Worm (Caenorhabditis elegans): ENCODE results near the gene his-35.
A peak's percentile ranks its signal among the peaks of the same experiment; 100 is the strongest.

Gene his-35

DNA sequence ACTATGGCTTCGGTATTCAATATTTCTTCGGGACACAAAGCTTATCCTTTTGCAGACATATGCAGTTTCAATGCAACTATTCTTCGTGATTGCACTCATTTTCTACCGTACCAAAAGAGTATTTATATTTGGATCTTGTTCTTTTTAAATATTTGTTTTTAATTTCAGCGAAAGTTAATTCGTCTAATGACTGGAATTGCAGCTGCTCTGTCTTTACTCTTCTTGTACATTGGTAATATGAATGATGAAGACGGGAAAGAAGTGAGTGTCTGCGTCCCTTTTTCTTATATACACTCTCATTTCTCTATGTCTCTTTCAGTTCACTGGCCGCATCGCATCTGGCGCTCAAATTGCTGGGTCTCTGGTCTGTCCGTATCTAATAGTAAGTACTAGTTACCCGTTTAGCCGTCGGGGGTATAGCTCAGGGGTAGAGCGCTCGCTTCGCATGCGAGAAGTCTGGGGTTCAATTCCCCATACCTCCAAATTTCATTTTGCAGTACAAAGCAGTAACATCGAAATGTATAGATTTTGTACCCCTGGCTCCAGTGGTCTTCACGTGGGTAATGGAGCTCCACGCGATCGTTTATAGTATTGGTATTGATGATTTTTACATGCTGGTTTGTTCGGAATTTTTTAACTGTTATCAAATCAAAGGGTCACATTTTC, 41.8 kb downstream of the his-35 start (continued):
- TF ChIP-seq Y105C5A.15 (GFP tag; IDR thresholded peaks at IDR 0.05), result no peak
- no peak for TF ChIP-seq skn-1 (tag; optimal IDR thresholded peaks at IDR 0.05)
- TF ChIP-seq ceh-44 (GFP tag; IDR thresholded peaks at IDR 0.05), result 0 out of 2 replicates have a peak, but pooled peaks have one; percentile 43
- no peak for TF ChIP-seq ces-1 (GFP tag; optimal IDR thresholded peaks at IDR 0.05)
- TF ChIP-seq nhr-10 (tag; optimal IDR thresholded peaks at IDR 0.05), result no peak
- peak in 1 of 2 experiments; percentile 81 for TF ChIP-seq daf-16 (GFP tag; optimal IDR thresholded peaks at IDR 0.05)
- peak; percentile 51 for TF ChIP-seq daf-16 (tag; optimal IDR thresholded peaks at IDR 0.05)
- peak; percentile 86 for TF ChIP-seq D1046.2 (GFP tag; IDR thresholded peaks at IDR 0.05)
- TF ChIP-seq zfp-2 (tag; optimal IDR thresholded peaks at IDR 0.05), result no peak
- TF ChIP-seq ama-1 (optimal IDR thresholded peaks at IDR 0.05), result no peak
- peak; percentile 35 for TF ChIP-seq Y5F2A.4 (GFP tag; optimal IDR thresholded peaks at IDR 0.05)
- TF ChIP-seq snpc-1.2 (GFP tag; IDR thresholded peaks at IDR 0.05), result peak; percentile 85; the same call in 1 of the 2 replicates
- TF ChIP-seq jun-1 (tag; optimal IDR thresholded peaks at IDR 0.05), result no peak
- TF ChIP-seq ceh-62 (tag; optimal IDR thresholded peaks at IDR 0.05), result no peak
- no peak for TF ChIP-seq lin-39 (tag; optimal IDR thresholded peaks at IDR 0.05)
- peak; percentile 79 for TF ChIP-seq madf-9 (GFP tag; conservative IDR thresholded peaks at IDR 0.05)
- TF ChIP-seq T20F7.1 (GFP tag; optimal IDR thresholded peaks at IDR 0.05), result peak; percentile 47
- TF ChIP-seq dmd-9 (GFP tag; IDR thresholded peaks at IDR 0.05), result 0 out of 2 replicates have a peak, but pooled peaks have one; percentile 49
- peak; percentile 72 to 73; a peak in 1 of 4 replicates for TF ChIP-seq madf-5 (GFP tag; IDR thresholded peaks at IDR 0.05)
- TF ChIP-seq zag-1 (tag; optimal IDR thresholded peaks at IDR 0.05), result no peak
- TF ChIP-seq zip-11 (GFP tag; IDR thresholded peaks at IDR 0.05), result 0 out of 2 replicates have a peak, but pooled peaks have one; percentile 49
- peak; percentile 95 for TF ChIP-seq aha-1 (tag)
- peak; percentile 62; the same call in 1 of the 2 replicates for TF ChIP-seq nhr-41 (GFP tag; IDR thresholded peaks at IDR 0.05)
- TF ChIP-seq nhr-76 (tag; optimal IDR thresholded peaks at IDR 0.05), result no peak
- TF ChIP-seq hmg-1.1 (GFP tag; IDR thresholded peaks at IDR 0.05), result peak; percentile 87
- peak; percentile 54 for TF ChIP-seq mxl-3 (GFP tag; optimal IDR thresholded peaks at IDR 0.05)
- TF ChIP-seq nhr-25 (tag; optimal IDR thresholded peaks at IDR 0.05; ENCODE audit: borderline replicate concordance, insufficient read depth), result peak; percentile 39
- TF ChIP-seq R02D3.7 (tag; optimal IDR thresholded peaks at IDR 0.05), result no peak
- TF ChIP-seq rbr-2 (tag; optimal IDR thresholded peaks at IDR 0.05), result peak; percentile 75
- TF ChIP-seq ceh-28 (tag; optimal IDR thresholded peaks at IDR 0.05), result no peak
- TF ChIP-seq pqm-1 (tag; optimal IDR thresholded peaks at IDR 0.05), result no peak
- peak; percentile 78 for TF ChIP-seq arid-1 (GFP tag; conservative IDR thresholded peaks at IDR 0.05)
- peak; percentile 84 for TF ChIP-seq dmd-6 (GFP tag; IDR thresholded peaks at IDR 0.05)
- peak; percentile 68 for TF ChIP-seq nhr-102 (tag; optimal IDR thresholded peaks at IDR 0.05)
- TF ChIP-seq egl-43 (GFP tag; IDR thresholded peaks at IDR 0.05), result no peak; the same call in 1 of the 2 replicates
- no peak for TF ChIP-seq nhr-237 (tag; optimal IDR thresholded peaks at IDR 0.05)
- peak; percentile 6 for TF ChIP-seq hlh-30 (tag; optimal IDR thresholded peaks at IDR 0.05; ENCODE audit: insufficient read depth)
- peak; percentile 88; the same call in 1 of the 2 replicates for TF ChIP-seq pha-4 (GFP tag; IDR thresholded peaks at IDR 0.05)
- TF ChIP-seq pha-4 (tag; optimal IDR thresholded peaks at IDR 0.05), result no peak
- TF ChIP-seq gei-8 (GFP tag; optimal IDR thresholded peaks at IDR 0.05), result peak; percentile 85
- no peak for TF ChIP-seq mdl-1 (tag; optimal IDR thresholded peaks at IDR 0.05)
- TF ChIP-seq attf-4 (tag; optimal IDR thresholded peaks at IDR 0.05), result no peak
- TF ChIP-seq nhr-11 (tag; optimal IDR thresholded peaks at IDR 0.05), result no peak
- peak; percentile 12 for TF ChIP-seq nhr-77 (tag; optimal IDR thresholded peaks at IDR 0.05)
- TF ChIP-seq zip-2 (tag; optimal IDR thresholded peaks at IDR 0.05), result no peak
- TF ChIP-seq tra-1 (GFP tag; IDR thresholded peaks at IDR 0.05), result peak; percentile 85
- TF ChIP-seq vab-7 (GFP tag; IDR thresholded peaks at IDR 0.05), result peak; percentile 80
- TF ChIP-seq unc-130 (GFP tag; optimal IDR thresholded peaks at IDR 0.05), result no peak
- no peak for TF ChIP-seq tag-97 (GFP tag; IDR thresholded peaks at IDR 0.05)
- peak; percentile 14 to 45 for TF ChIP-seq hif-1 (tag; optimal IDR thresholded peaks at IDR 0.05)
- peak; percentile 59 for TF ChIP-seq nhr-28 (tag; optimal IDR thresholded peaks at IDR 0.05)

Data from whole organism, L4 larva.